Fruit fly (Drosophila melanogaster) whole organism, embryonic: Measurements from ENCODE around the gene CG1628.

ENCODE experiments used
- ATbp ChIP-seq: fragments of 200-800 bp; sonication (Bioruptor generic); optimal IDR thresholded peaks from 2 replicates; lab custom pipeline; 2017; ENCODE audit warnings: missing biosample characterization, mild to moderate bottlenecking, missing genetic modification characterization, missing genetic modification reagents
- CG10147 ChIP-seq: fragments of 200-800 bp; sonication (Bioruptor generic); optimal IDR thresholded peaks from 2 replicates; lab custom pipeline; 2019; ENCODE audit warnings: missing biosample characterization, mild to moderate bottlenecking, missing genetic modification characterization, moderate library complexity
- CG10431 ChIP-seq: fragments of 200-800 bp; sonication (Bioruptor generic); optimal IDR thresholded peaks from 3 replicates; lab custom pipeline; 2018; ENCODE audit warnings: missing biosample characterization, mild to moderate bottlenecking, missing genetic modification characterization
- CG10654 ChIP-seq: fragments of 200-800 bp; sonication (Bioruptor generic); optimal IDR thresholded peaks from 2 replicates; lab custom pipeline; 2016; ENCODE audit warnings: missing biosample characterization, missing genetic modification characterization
- CG12942 ChIP-seq: fragments of 200-800 bp; sonication (Bioruptor generic); optimal IDR thresholded peaks from 3 replicates; lab custom pipeline; 2016; ENCODE audit warnings: missing biosample characterization, missing genetic modification characterization
- CG13424 ChIP-seq: fragments of 200-800 bp; sonication (Bioruptor generic); optimal IDR thresholded peaks from 2 replicates; lab custom pipeline; 2019; ENCODE audit warnings: missing biosample characterization, mild to moderate bottlenecking, missing genetic modification characterization, moderate library complexity
- CG1602 ChIP-seq: fragments of 200-800 bp; sonication (Bioruptor generic); optimal IDR thresholded peaks from 3 replicates; lab custom pipeline; 2016; ENCODE audit warnings: missing biosample characterization, missing genetic modification characterization
- CG17361 ChIP-seq: fragments of 200-800 bp; sonication (Bioruptor generic); IDR thresholded peaks from 3 replicates; pipeline ENCODE4 v1.3.6; 2022; ENCODE audit warnings: missing biosample characterization, missing genetic modification characterization
- CG17829 ChIP-seq: fragments of 200-800 bp; optimal IDR thresholded peaks from 2 replicates; lab custom pipeline; 2019; ENCODE audit warnings: missing biosample characterization, mild to moderate bottlenecking, missing genetic modification characterization, moderate library complexity
- CG18262 ChIP-seq: fragments of 200-800 bp; optimal IDR thresholded peaks from 3 replicates; lab custom pipeline; 2019; ENCODE audit warnings: missing biosample characterization, mild to moderate bottlenecking, missing genetic modification characterization, moderate library complexity
- CG18476 ChIP-seq: fragments of 200-800 bp; sonication (Bioruptor generic); optimal IDR thresholded peaks from 2 replicates; lab custom pipeline; 2016; ENCODE audit warnings: missing biosample characterization, mild to moderate bottlenecking, missing genetic modification characterization
- CG2129 ChIP-seq: fragments of 200-800 bp; sonication (Bioruptor generic); IDR thresholded peaks from 2 replicates; pipeline ENCODE4 v1.3.6; 2022; ENCODE audit warnings: missing biosample characterization, missing genetic modification characterization; ENCODE audit not compliant: partially characterized antibody
- CG3281 ChIP-seq: fragments of 200-800 bp; sonication (Bioruptor generic); optimal IDR thresholded peaks from 3 replicates; lab custom pipeline; 2017; ENCODE audit warnings: missing biosample characterization, mild to moderate bottlenecking, missing genetic modification characterization
- CG3995 ChIP-seq: fragments of 200-800 bp; sonication (Bioruptor generic); optimal IDR thresholded peaks from 3 replicates; lab custom pipeline; 2016; ENCODE audit warnings: missing biosample characterization, missing genetic modification characterization
- CG4820 ChIP-seq: fragments of 200-800 bp; sonication (Bioruptor generic); optimal IDR thresholded peaks from 3 replicates; lab custom pipeline; 2016; ENCODE audit warnings: missing biosample characterization, missing genetic modification characterization
- CG6689 ChIP-seq: fragments of 200-800 bp; sonication (Bioruptor generic); IDR thresholded peaks from 2 replicates; pipeline ENCODE4 v1.3.6; 2022; ENCODE audit warnings: missing biosample characterization, missing genetic modification characterization
- CG6854 ChIP-seq: fragments of 200-800 bp; sonication (Bioruptor generic); optimal IDR thresholded peaks from 3 replicates; lab custom pipeline; 2017; ENCODE audit warnings: missing biosample characterization, mild to moderate bottlenecking, missing genetic modification characterization
- CG9817 ChIP-seq: fragments of 200-800 bp; sonication (Bioruptor generic); optimal IDR thresholded peaks from 2 replicates; lab custom pipeline; 2018; ENCODE audit warnings: missing biosample characterization, mild to moderate bottlenecking, missing genetic modification characterization, moderate library complexity
- D ChIP-seq, 2 experiments: fragments of 200-800 bp in 1 of 2; fragments of >200 bp in 1 of 2; sonication (Bioruptor generic) in 1 of 2; optimal IDR thresholded peaks; 2 replicates in 1 of 2; 3 replicates in 1 of 2; lab custom pipeline; 2017; ENCODE audit warnings: mild to moderate bottlenecking in 1 of 2, missing biosample characterization in 1 of 2, missing genetic modification characterization in 1 of 2, missing genetic modification reagents in 1 of 2
- Doc3 ChIP-seq: fragments of 200-800 bp; sonication (Bioruptor generic); IDR thresholded peaks from 3 replicates; pipeline ENCODE4 v1.3.6; 2022; ENCODE audit warnings: missing biosample characterization, missing genetic modification characterization; ENCODE audit not compliant: partially characterized antibody
- Fer3 ChIP-seq: fragments of 200-800 bp; sonication (Bioruptor generic); optimal IDR thresholded peaks from 2 replicates; lab custom pipeline; 2018; ENCODE audit warnings: missing biosample characterization, mild to moderate bottlenecking, missing genetic modification characterization, moderate library complexity
- Gsc ChIP-seq: fragments of 200-800 bp; sonication (Bioruptor generic); IDR thresholded peaks from 2 replicates; pipeline ENCODE4 v1.3.6; 2022; ENCODE audit warnings: missing biosample characterization, missing genetic modification characterization
- Hey ChIP-seq: fragments of 200-800 bp; sonication (Bioruptor generic); optimal IDR thresholded peaks from 3 replicates; lab custom pipeline; 2018; ENCODE audit warnings: missing biosample characterization, mild to moderate bottlenecking, missing genetic modification characterization
- HmgZ ChIP-seq: fragments of 200-800 bp; sonication (Bioruptor generic); optimal IDR thresholded peaks from 2 replicates; lab custom pipeline; 2018; ENCODE audit warnings: missing biosample characterization, mild to moderate bottlenecking, missing genetic modification characterization
- Hr78 ChIP-seq, 2 experiments: fragments of 200-800 bp in 1 of 2; fragments of >200 bp in 1 of 2; sonication (Bioruptor generic) in 1 of 2; optimal IDR thresholded peaks; 2 replicates each; lab custom pipeline; 2017 to 2019; ENCODE audit warnings: missing biosample characterization in 2 of 2, missing genetic modification characterization in 2 of 2, mild to moderate bottlenecking in 1 of 2, moderate library complexity in 1 of 2
- Kr ChIP-seq: fragments of 200-800 bp; sonication (Bioruptor generic); optimal IDR thresholded peaks from 2 replicates; lab custom pipeline; 2017; ENCODE audit warnings: missing biosample characterization, mild to moderate bottlenecking, missing genetic modification characterization
- MBD-R2 ChIP-seq: fragments of 200-800 bp; sonication (Bioruptor generic); IDR thresholded peaks from 2 replicates; pipeline ENCODE4 v1.3.6; 2022; ENCODE audit warnings: missing biosample characterization, missing genetic modification characterization
- MESR4 ChIP-seq: fragments of 200-800 bp; sonication (Bioruptor generic); optimal IDR thresholded peaks from 2 replicates; lab custom pipeline; 2018; ENCODE audit warnings: missing biosample characterization, mild to moderate bottlenecking, missing genetic modification characterization, moderate library complexity
- Mrtf ChIP-seq: fragments of 200-800 bp; sonication (Bioruptor generic); IDR thresholded peaks from 3 replicates; pipeline ENCODE4 v1.3.6; 2022; ENCODE audit warnings: missing biosample characterization, missing genetic modification characterization
- NFAT ChIP-seq: fragments of 200-800 bp; sonication (Bioruptor generic); IDR thresholded peaks from 2 replicates; pipeline ENCODE4 v1.3.6; 2022; ENCODE audit warnings: missing biosample characterization, missing genetic modification characterization
- Nf-YB ChIP-seq: fragments of 200-800 bp; sonication (Bioruptor generic); optimal IDR thresholded peaks from 3 replicates; lab custom pipeline; 2019; ENCODE audit warnings: missing biosample characterization, mild to moderate bottlenecking, missing genetic modification characterization, moderate library complexity
- Side ChIP-seq: fragments of 200-800 bp; sonication (Bioruptor generic); optimal IDR thresholded peaks from 2 replicates; lab custom pipeline; 2016; ENCODE audit warnings: missing biosample characterization, missing genetic modification characterization
- YL-1 ChIP-seq: fragments of 200-800 bp; sonication (Bioruptor generic); optimal IDR thresholded peaks from 3 replicates; lab custom pipeline; 2017; ENCODE audit warnings: missing biosample characterization, mild to moderate bottlenecking, missing genetic modification characterization
- bowl ChIP-seq: fragments of 200-800 bp; sonication (Bioruptor generic); IDR thresholded peaks from 2 replicates; pipeline ENCODE4 v1.3.6; 2022; ENCODE audit warnings: missing biosample characterization, missing genetic modification characterization
- br ChIP-seq: fragments of >200 bp; optimal IDR thresholded peaks from 2 replicates; lab custom pipeline; 2017
- cato ChIP-seq: fragments of 200-800 bp; sonication (Bioruptor generic); optimal IDR thresholded peaks from 2 replicates; lab custom pipeline; 2016; ENCODE audit warnings: missing biosample characterization, missing genetic modification characterization, borderline replicate concordance
- dimm ChIP-seq: fragments of 200-800 bp; sonication (Bioruptor generic); IDR thresholded peaks from 2 replicates; pipeline ENCODE4 v1.3.6; 2022; ENCODE audit warnings: missing biosample characterization, missing genetic modification characterization
- dmrt11E ChIP-seq: fragments of 200-800 bp; sonication (Bioruptor generic); optimal IDR thresholded peaks from 3 replicates; lab custom pipeline; 2018; ENCODE audit warnings: missing biosample characterization, mild to moderate bottlenecking, missing genetic modification characterization, moderate library complexity
- fru ChIP-seq: fragments of >200 bp; optimal IDR thresholded peaks from 2 replicates; lab custom pipeline; 2017
- gro ChIP-seq: fragments of 200-800 bp; sonication (Bioruptor generic); optimal IDR thresholded peaks from 2 replicates; lab custom pipeline; 2016; ENCODE audit warnings: missing biosample characterization, missing genetic modification characterization
- hb ChIP-seq: fragments of 200-800 bp; sonication (Bioruptor generic); IDR thresholded peaks from 3 replicates; pipeline ENCODE4 v1.3.6; 2022; ENCODE audit warnings: missing biosample characterization, missing genetic modification characterization; ENCODE audit not compliant: partially characterized antibody
- hkb ChIP-seq, 2 experiments: fragments of 200-800 bp in 1 of 2; fragments of >200 bp in 1 of 2; sonication (Bioruptor generic) in 1 of 2; IDR thresholded peaks in 1 of 2; optimal IDR thresholded peaks in 1 of 2; 2 replicates each; pipeline versions ENCODE4 v1.3.6 to Lab custom; 2017 to 2022; ENCODE audit warnings: missing biosample characterization in 1 of 2, missing genetic modification characterization in 1 of 2
- ind ChIP-seq: fragments of 200-800 bp; sonication (Bioruptor generic); optimal IDR thresholded peaks from 3 replicates; lab custom pipeline; 2016; ENCODE audit warnings: missing biosample characterization, missing genetic modification characterization
- onecut ChIP-seq: fragments of 200-800 bp; sonication (Bioruptor generic); IDR thresholded peaks from 2 replicates; pipeline ENCODE4 v1.3.6; 2022; ENCODE audit warnings: missing biosample characterization, missing genetic modification characterization
- p53 ChIP-seq: fragments of 200-800 bp; sonication (Bioruptor generic); optimal IDR thresholded peaks from 2 replicates; lab custom pipeline; 2016; ENCODE audit warnings: missing biosample characterization, missing genetic modification characterization
- pros ChIP-seq: fragments of 200-800 bp; sonication (Bioruptor generic); optimal IDR thresholded peaks from 3 replicates; lab custom pipeline; 2019; ENCODE audit warnings: missing biosample characterization, mild to moderate bottlenecking, missing genetic modification characterization, moderate library complexity
- psq ChIP-seq: fragments of 200-800 bp; sonication (Bioruptor generic); optimal IDR thresholded peaks from 2 replicates; lab custom pipeline; 2017; ENCODE audit warnings: missing biosample characterization, missing genetic modification characterization
- slbo ChIP-seq: fragments of 200-800 bp; sonication (Bioruptor generic); IDR thresholded peaks from 2 replicates; pipeline ENCODE4 v1.3.6; 2022; ENCODE audit warnings: missing biosample characterization, missing genetic modification characterization
- tx ChIP-seq: fragments of 200-800 bp; sonication (Bioruptor generic); optimal IDR thresholded peaks from 2 replicates; lab custom pipeline; 2016; ENCODE audit warnings: missing biosample characterization, missing genetic modification characterization

Gene CG1628

DNA sequence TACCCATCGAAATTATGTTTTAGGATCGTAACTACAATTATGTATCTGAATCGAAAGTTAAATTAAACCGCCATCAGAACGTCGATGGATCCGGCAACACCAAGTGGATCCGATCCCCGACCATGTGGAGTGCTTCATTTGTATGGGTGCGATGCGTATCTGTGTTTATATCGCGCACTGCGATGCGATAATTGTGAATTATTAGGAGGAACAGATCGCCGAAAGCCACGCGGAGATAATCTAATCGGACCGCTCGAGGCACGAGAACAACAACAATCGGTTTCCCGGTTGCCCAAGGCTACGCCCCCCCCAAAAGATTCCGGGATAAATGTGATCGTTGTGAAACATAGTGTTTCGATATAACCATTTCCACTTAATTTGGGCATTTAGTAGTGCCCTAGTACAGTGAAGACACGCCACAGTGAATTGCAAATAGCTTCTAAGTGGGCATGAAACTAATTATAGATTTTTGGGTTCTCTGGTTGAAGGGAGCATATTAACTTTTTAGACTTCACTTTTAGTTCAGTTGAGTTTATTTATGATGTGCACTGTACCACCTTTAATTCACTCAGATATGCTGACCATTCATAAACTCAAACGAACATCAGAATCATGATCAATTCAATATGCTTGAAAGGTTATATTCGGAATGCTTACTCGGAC, 2.1 kb downstream of the CG1628 start (continued):
- TF ChIP-seq br (lab: Kevin White, UChicago): no peak
- TF ChIP-seq CG18262 (tag; lab: Kevin White, UChicago): peak; percentile 27
- no peak for TF ChIP-seq p53 (GFP tag; lab: Kevin White, UChicago)
- TF ChIP-seq Hey (tag; lab: Kevin White, UChicago): no peak
- TF ChIP-seq Kr: no peak
- TF ChIP-seq CG17361: peak; percentile 39; the same call in 2 of the 3 replicates
- no peak for TF ChIP-seq gro (GFP tag; lab: Kevin White, UChicago)
- TF ChIP-seq CG17829 (tag; lab: Kevin White, UChicago): no peak
- TF ChIP-seq tx (GFP tag; lab: Kevin White, UChicago): no peak
- TF ChIP-seq CG3281 (GFP tag; lab: Kevin White, UChicago): peak; percentile 44
- TF ChIP-seq CG4820 (GFP tag; lab: Kevin White, UChicago): peak; percentile 41
- no peak for TF ChIP-seq pros
- no peak for TF ChIP-seq MESR4 (GFP tag; lab: Kevin White, UChicago)
- TF ChIP-seq CG1602 (GFP tag; lab: Kevin White, UChicago): peak; percentile 21
- TF ChIP-seq CG2129 (GFP tag; lab: Robert Waterston, UW): no peak
- no peak for TF ChIP-seq CG18476 (GFP tag; lab: Kevin White, UChicago)
- TF ChIP-seq Fer3 (tag; lab: Kevin White, UChicago): peak; percentile 52
- TF ChIP-seq CG13424 (tag; lab: Kevin White, UChicago): peak; percentile 46
- no peak for TF ChIP-seq CG10654
- TF ChIP-seq onecut (GFP tag; lab: Robert Waterston, UW): no peak
- TF ChIP-seq CG3995 (GFP tag; lab: Kevin White, UChicago): no peak
- TF ChIP-seq HmgZ (tag; lab: Kevin White, UChicago): no peak
- TF ChIP-seq Gsc: peak; percentile 50; the same call in 1 of the 2 replicates
- no peak for TF ChIP-seq fru
- TF ChIP-seq NFAT: peak; percentile 70
- peak; percentile 64 for TF ChIP-seq CG9817 (tag; lab: Kevin White, UChicago)
- TF ChIP-seq CG6689 (GFP tag; lab: Robert Waterston, UW): 0 out of 2 replicates have a peak, but pooled peaks have one; percentile 20
- no peak for TF ChIP-seq D (optimal IDR thresholded peaks at IDR 0.05; lab: Kevin White, UChicago)
- TF ChIP-seq D (GFP tag; optimal IDR thresholded peaks at IDR 0.05; lab: Kevin White, UChicago): peak; percentile 11
- TF ChIP-seq hkb (optimal IDR thresholded peaks at IDR 0.05; lab: Kevin White, UChicago): no peak
- peak; percentile 55; the same call in 1 of the 2 replicates for TF ChIP-seq hkb (GFP tag; IDR thresholded peaks at IDR 0.05; lab: Robert Waterston, UW)
- TF ChIP-seq Mrtf (GFP tag; lab: Robert Waterston, UW): no peak
- no peak for TF ChIP-seq bowl (GFP tag; lab: Robert Waterston, UW)
- TF ChIP-seq CG10147 (GFP tag; lab: Kevin White, UChicago): no peak
- TF ChIP-seq ATbp (GFP tag; lab: Kevin White, UChicago): no peak
- TF ChIP-seq CG6854 (GFP tag; lab: Kevin White, UChicago): no peak
- peak; percentile 60 for TF ChIP-seq ind (GFP tag; lab: Kevin White, UChicago)
- TF ChIP-seq CG10431 (GFP tag; lab: Kevin White, UChicago): no peak
- TF ChIP-seq psq: no peak
- TF ChIP-seq Side (GFP tag; lab: Kevin White, UChicago): peak; percentile 18
- TF ChIP-seq cato (GFP tag; lab: Kevin White, UChicago): no peak
- no peak for TF ChIP-seq hb
- TF ChIP-seq slbo: peak; percentile 80
- no peak for TF ChIP-seq Hr78 (GFP tag; optimal IDR thresholded peaks at IDR 0.05; lab: Kevin White, UChicago)
- no peak for TF ChIP-seq Doc3 (GFP tag; lab: Robert Waterston, UW)
- no peak for TF ChIP-seq CG12942 (GFP tag; lab: Kevin White, UChicago)
- no peak for TF ChIP-seq YL-1 (GFP tag; lab: Kevin White, UChicago)
- no peak for TF ChIP-seq Nf-YB (GFP tag; lab: Kevin White, UChicago)
- TF ChIP-seq dmrt11E (tag; lab: Kevin White, UChicago): peak; percentile 21
- TF ChIP-seq MBD-R2 (GFP tag; lab: Robert Waterston, UW): peak; percentile 26; the same call in 1 of the 2 replicates
- TF ChIP-seq dimm (GFP tag; lab: Robert Waterston, UW): no peak
